Worm (Caenorhabditis elegans) whole organism, L1 larva: ENCODE measurements around the gene str-260.
"Not testable (repeated sequence)": the region's sequence is repeated elsewhere in the genome, so short reads cannot be mapped to it uniquely, and the experiment has no call there.

Experiments
- rnt-1 ChIP-seq: sonication (generic microtip); optimal IDR thresholded peaks from 2 replicates; lab custom pipeline; 2016; ENCODE audit warnings: mild to moderate bottlenecking, missing genetic modification characterization, moderate library complexity, missing compliant biosample characterization
- tbx-2 ChIP-seq: sonication (generic microtip); optimal IDR thresholded peaks from 2 replicates; lab custom pipeline; 2016; ENCODE audit warnings: missing genetic modification characterization, missing compliant biosample characterization
- tlp-1 ChIP-seq: fragments of 150-350 bp; optimal IDR thresholded peaks from 2 replicates; lab custom pipeline; 2014; ENCODE audit warnings: missing biosample characterization, missing genetic modification characterization
- ztf-4 ChIP-seq: fragments of 150-350 bp; optimal IDR thresholded peaks from 2 replicates; lab custom pipeline; 2014; ENCODE audit warnings: missing biosample characterization, missing genetic modification characterization

DNA sequence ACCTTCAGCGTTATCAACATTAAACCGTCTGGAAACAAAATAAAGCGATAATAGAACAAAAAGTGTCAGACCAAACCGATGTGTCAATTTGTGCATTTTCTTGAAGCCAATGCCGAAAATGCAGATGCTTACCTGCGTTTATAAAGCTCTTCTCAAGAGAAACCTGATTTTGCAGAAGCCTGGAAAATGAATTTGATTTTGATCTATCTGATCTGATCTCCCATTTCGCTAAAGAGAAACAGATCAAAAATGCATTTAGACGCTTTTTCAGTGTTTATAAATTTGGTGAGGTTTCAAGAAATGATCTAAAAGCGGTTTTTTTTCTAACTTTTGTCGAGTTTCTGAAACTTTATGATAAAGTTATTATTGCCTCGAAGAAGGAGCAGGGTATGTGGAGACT lies 35.8 kb downstream of the str-260 start, which contains the start of gene T24A6.16:
- TF ChIP-seq ztf-4 (tag; lab: Kevin White, UChicago); tbx-2 (tag; lab: Kevin White, UChicago); tlp-1 (tag; lab: Kevin White, UChicago); rnt-1: not testable (repeated sequence)
